Worm (Caenorhabditis elegans) whole organism, young adult: ENCODE data around the gene odr-10.

ENCODE experiments used
- Y67H2A.10 ChIP-seq: fragments of 200-800 bp; sonication (Bioruptor generic); conservative IDR thresholded peaks from 2 replicates; pipeline ENCODE4 v1.3.6; 2022; ENCODE audit warnings: missing genetic modification reagents, missing genetic modification characterization, missing compliant biosample characterization
- lin-35 ChIP-seq, 3 experiments: fragments of 150-350 bp in 2 of 3; sonication (generic microtip) in 1 of 3; optimal IDR thresholded peaks; 2 replicates each; lab custom pipeline; 2014 to 2018; ENCODE audit warnings: missing biosample characterization in 3 of 3, missing genetic modification characterization in 3 of 3, missing genetic modification reagents in 3 of 3
- rec-8 ChIP-seq, 2 experiments: sonication (generic microtip); optimal IDR thresholded peaks; 2 replicates each; lab custom pipeline; 2016; ENCODE audit warnings: mild to moderate bottlenecking in 2 of 2, missing genetic modification characterization in 2 of 2, missing genetic modification reagents in 2 of 2, missing genotype in 2 of 2, missing biosample characterization in 1 of 2, missing compliant biosample characterization in 1 of 2, moderate library complexity in 1 of 2
- somi-1 ChIP-seq: fragments of 200-800 bp; sonication (Bioruptor generic); optimal IDR thresholded peaks from 2 replicates; lab custom pipeline; 2018; ENCODE audit warnings: mild to moderate bottlenecking, missing genetic modification characterization, missing compliant biosample characterization
- ztf-22 ChIP-seq: fragments of 200-800 bp; sonication (Bioruptor generic); optimal IDR thresholded peaks from 2 replicates; lab custom pipeline; 2018; ENCODE audit warnings: mild to moderate bottlenecking, missing genetic modification characterization, moderate library complexity, missing compliant biosample characterization

ce11 chrX:6905581-6905980 is 39.8 kb upstream of the odr-10 start:
- TF ChIP-seq lin-35 (GFP tag; optimal IDR thresholded peaks at IDR 0.05; lab: Kevin White, UChicago): no peak
- TF ChIP-seq ztf-22: peak; percentile 37
- no peak for TF ChIP-seq somi-1
- no peak for TF ChIP-seq Y67H2A.10 (GFP tag; lab: Robert Waterston, UW)
- no peak for TF ChIP-seq rec-8 (tag; optimal IDR thresholded peaks at IDR 0.05; lab: Kevin White, UChicago)
